Worm (Caenorhabditis elegans) whole organism, mixed stage, embryonic: ENCODE data around the gene T24B8.7.

Experiments
- M03D4.4 ChIP-seq: sonication (generic microtip); optimal IDR thresholded peaks from 2 replicates; lab custom pipeline; 2017; ENCODE audit warnings: mild to moderate bottlenecking, missing genetic modification characterization, missing compliant biosample characterization
- bed-3 ChIP-seq: fragments of 200-800 bp; sonication (Bioruptor generic); optimal IDR thresholded peaks from 3 replicates; lab custom pipeline; 2018; ENCODE audit warnings: mild to moderate bottlenecking, missing genetic modification characterization, moderate library complexity, missing compliant biosample characterization
- blmp-1 ChIP-seq: fragments of 150-350 bp; optimal IDR thresholded peaks from 2 replicates; lab custom pipeline; 2014; ENCODE audit warnings: missing biosample characterization, missing genetic modification characterization
- ceh-39 ChIP-seq: fragments of 150-350 bp; optimal IDR thresholded peaks from 2 replicates; lab custom pipeline; 2014; ENCODE audit warnings: missing biosample characterization, missing genetic modification characterization
- ceh-83 ChIP-seq: fragments of 200-800 bp; sonication (Bioruptor generic); optimal IDR thresholded peaks from 2 replicates; lab custom pipeline; 2018; ENCODE audit warnings: mild to moderate bottlenecking, missing genetic modification characterization, missing compliant biosample characterization
- ces-1 ChIP-seq: fragments of 150-350 bp; optimal IDR thresholded peaks from 2 replicates; lab custom pipeline; 2014; ENCODE audit warnings: missing biosample characterization, missing genetic modification reagents, missing genetic modification characterization
- cnd-1 ChIP-seq: fragments of 200-800 bp; sonication (Bioruptor generic); optimal IDR thresholded peaks from 2 replicates; lab custom pipeline; 2018; ENCODE audit warnings: mild to moderate bottlenecking, missing genetic modification characterization, missing compliant biosample characterization
- drap-1 ChIP-seq: fragments of 200-800 bp; sonication (Bioruptor generic); optimal IDR thresholded peaks from 3 replicates; lab custom pipeline; 2018; ENCODE audit warnings: mild to moderate bottlenecking, missing genetic modification characterization, missing compliant biosample characterization
- elt-1 ChIP-seq: sonication (generic microtip); optimal IDR thresholded peaks from 2 replicates; lab custom pipeline; 2017; ENCODE audit warnings: missing genetic modification characterization, mild to moderate bottlenecking, missing compliant biosample characterization, antibody characterized with exemption, moderate library complexity, borderline replicate concordance; ENCODE audit not compliant: insufficient read depth
- elt-3 ChIP-seq: fragments of 150-350 bp; optimal IDR thresholded peaks from 2 replicates; lab custom pipeline; 2014; ENCODE audit warnings: missing biosample characterization, missing genetic modification characterization
- flh-1 ChIP-seq: fragments of 200-800 bp; sonication (Bioruptor generic); optimal IDR thresholded peaks from 2 replicates; lab custom pipeline; 2018; ENCODE audit warnings: mild to moderate bottlenecking, missing genetic modification characterization, moderate library complexity, missing compliant biosample characterization
- ham-2 ChIP-seq: fragments of 200-800 bp; sonication (Bioruptor generic); optimal IDR thresholded peaks from 2 replicates; lab custom pipeline; 2018; ENCODE audit warnings: mild to moderate bottlenecking, missing genetic modification characterization, missing compliant biosample characterization
- hlh-1 ChIP-seq: fragments of 150-350 bp; optimal IDR thresholded peaks from 2 replicates; lab custom pipeline; 2014; ENCODE audit warnings: missing biosample characterization, missing genetic modification reagents, missing genetic modification characterization
- lin-32 ChIP-seq: fragments of 200-800 bp; sonication (Bioruptor generic); optimal IDR thresholded peaks from 2 replicates; lab custom pipeline; 2018; ENCODE audit warnings: mild to moderate bottlenecking, missing genetic modification characterization, missing compliant biosample characterization
- lsy-2 ChIP-seq: fragments of 150-350 bp; optimal IDR thresholded peaks from 2 replicates; lab custom pipeline; 2014; ENCODE audit warnings: missing biosample characterization, missing genetic modification characterization
- mab-5 ChIP-seq: fragments of 150-350 bp; optimal IDR thresholded peaks from 2 replicates; lab custom pipeline; 2014; ENCODE audit warnings: missing biosample characterization, missing genetic modification characterization
- mep-1 ChIP-seq: fragments of 150-350 bp; optimal IDR thresholded peaks from 2 replicates; lab custom pipeline; 2017; ENCODE audit warnings: missing biosample characterization, missing genetic modification reagents, missing genetic modification characterization, inconsistent platforms
- mls-2 ChIP-seq: sonication (generic microtip); optimal IDR thresholded peaks from 2 replicates; lab custom pipeline; 2016; ENCODE audit warnings: mild to moderate bottlenecking, missing genetic modification characterization, moderate library complexity, missing compliant biosample characterization
- nhr-12 ChIP-seq: fragments of 150-350 bp; optimal IDR thresholded peaks from 2 replicates; lab custom pipeline; 2014; ENCODE audit warnings: missing biosample characterization, missing genetic modification characterization
- nhr-2 ChIP-seq: fragments of 150-350 bp; optimal IDR thresholded peaks from 2 replicates; lab custom pipeline; 2014; ENCODE audit warnings: missing biosample characterization, missing genetic modification characterization
- nhr-237 ChIP-seq: fragments of 150-350 bp; optimal IDR thresholded peaks from 2 replicates; lab custom pipeline; 2014; ENCODE audit warnings: missing biosample characterization, missing genetic modification characterization
- nhr-76 ChIP-seq: sonication (generic microtip); optimal IDR thresholded peaks from 2 replicates; lab custom pipeline; 2017; ENCODE audit warnings: missing biosample characterization, missing genetic modification characterization
- pha-4 ChIP-seq: fragments of 150-350 bp; optimal IDR thresholded peaks from 2 replicates; lab custom pipeline; 2018; ENCODE audit warnings: missing biosample characterization, missing genetic modification reagents, missing genetic modification characterization
- sem-2 ChIP-seq: fragments of 200-800 bp; sonication (Bioruptor generic); optimal IDR thresholded peaks from 2 replicates; lab custom pipeline; 2018; ENCODE audit warnings: mild to moderate bottlenecking, missing genetic modification characterization, missing compliant biosample characterization
- snpc-4 ChIP-seq: fragments of 150-350 bp; optimal IDR thresholded peaks from 2 replicates; lab custom pipeline; 2014; ENCODE audit warnings: missing biosample characterization, missing genetic modification characterization
- sptf-1 ChIP-seq: sonication (generic microtip); optimal IDR thresholded peaks from 2 replicates; lab custom pipeline; 2017; ENCODE audit warnings: mild to moderate bottlenecking, missing genetic modification characterization, moderate library complexity, missing compliant biosample characterization
- tbx-8 ChIP-seq: fragments of 200-800 bp; sonication (Bioruptor generic); optimal IDR thresholded peaks from 2 replicates; lab custom pipeline; 2018; ENCODE audit warnings: mild to moderate bottlenecking, missing genetic modification characterization, moderate library complexity, missing compliant biosample characterization
- unc-39 ChIP-seq: fragments of 150-350 bp; optimal IDR thresholded peaks from 2 replicates; lab custom pipeline; 2014; ENCODE audit warnings: missing biosample characterization, missing genetic modification characterization
- unc-62 ChIP-seq: fragments of 150-350 bp; optimal IDR thresholded peaks from 2 replicates; lab custom pipeline; 2014; ENCODE audit warnings: missing biosample characterization, missing genetic modification reagents, missing genetic modification characterization
- zip-8 ChIP-seq: fragments of 150-350 bp; optimal IDR thresholded peaks from 2 replicates; lab custom pipeline; 2014; ENCODE audit warnings: missing biosample characterization, missing genetic modification characterization
- ztf-11 ChIP-seq: fragments of 150-350 bp; optimal IDR thresholded peaks from 2 replicates; lab custom pipeline; 2014; ENCODE audit warnings: missing biosample characterization, missing genetic modification characterization

The T24B8.7 gene

DNA sequence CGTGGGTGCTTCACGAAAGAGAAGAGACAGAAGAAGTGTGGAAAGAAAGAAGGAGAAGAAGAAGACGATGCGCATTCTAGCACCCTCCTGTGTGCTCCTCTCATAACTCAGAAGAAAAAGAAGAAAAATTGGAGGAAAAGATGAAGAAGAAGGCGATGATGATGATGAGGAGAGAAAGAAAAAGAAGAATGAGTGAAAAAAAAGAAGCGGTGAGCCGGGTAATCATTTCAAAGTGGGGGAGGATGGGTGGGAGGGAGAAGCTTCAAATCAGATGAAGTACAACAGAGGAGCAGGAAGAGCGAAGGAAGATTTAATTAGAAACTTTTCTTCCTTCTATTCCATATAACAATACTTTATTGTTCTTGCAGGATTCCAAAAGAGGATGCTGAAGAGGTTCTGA, 42.8 kb downstream of the T24B8.7 start:
- TF ChIP-seq mls-2 = peak; percentile 7
- peak; percentile 70 for TF ChIP-seq ces-1
- TF ChIP-seq blmp-1 (tag; lab: Kevin White, UChicago) = no peak
- TF ChIP-seq, all 35 proteins: peak for 2

DNA sequence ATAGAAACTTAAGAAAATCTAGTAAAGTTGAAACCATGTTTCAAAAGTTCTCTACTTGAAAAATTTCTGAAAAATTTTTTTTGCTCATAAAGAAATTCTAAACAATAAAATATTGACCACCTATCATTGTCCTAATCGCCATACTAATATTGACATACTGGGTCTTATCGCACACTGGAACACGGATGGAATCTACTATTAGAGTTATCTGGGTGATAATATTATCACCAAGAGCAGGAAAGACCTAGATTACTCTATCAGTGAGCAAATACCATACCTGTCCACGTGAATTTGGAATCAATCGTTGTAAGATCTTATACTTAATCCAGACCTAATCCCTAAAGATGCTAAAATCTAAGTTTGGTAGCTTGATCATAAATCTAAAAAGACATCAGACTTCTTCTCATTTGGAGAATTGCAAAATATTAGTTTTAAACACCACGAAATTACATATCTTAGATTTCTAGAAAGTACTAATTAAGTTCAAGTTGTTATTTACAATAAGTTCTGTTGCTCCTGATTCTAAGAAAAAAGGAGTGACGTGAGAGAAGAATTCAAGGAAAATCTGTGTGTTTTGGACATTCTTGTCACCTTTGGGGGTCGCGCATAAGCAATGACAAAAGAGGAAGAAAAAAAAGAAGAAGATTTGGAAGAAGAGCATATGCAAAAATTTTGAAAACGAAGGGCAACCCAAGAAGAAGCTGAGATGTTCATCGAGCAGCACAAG, 43.3 kb downstream of the T24B8.7 start:
- TF ChIP-seq elt-3 (tag; lab: Kevin White, UChicago) (no peak), M03D4.4 (no peak), ztf-11 (tag; lab: Kevin White, UChicago) (no peak), bed-3 (no peak), hlh-1 (tag; lab: Kevin White, UChicago) (no peak), tbx-8 (no peak), ceh-83 (GFP tag; lab: Kevin White, UChicago) (no peak), ces-1 (no peak), flh-1 (GFP tag; lab: Kevin White, UChicago) (no peak), pha-4 (tag; lab: Kevin White, UChicago) (no peak), elt-1 (tag; lab: Kevin White, UChicago) (no peak), nhr-12 (tag; lab: Kevin White, UChicago) (no peak), mep-1 (tag; lab: Kevin White, UChicago) (no peak), snpc-4 (tag; lab: Kevin White, UChicago) (no peak)

DNA sequence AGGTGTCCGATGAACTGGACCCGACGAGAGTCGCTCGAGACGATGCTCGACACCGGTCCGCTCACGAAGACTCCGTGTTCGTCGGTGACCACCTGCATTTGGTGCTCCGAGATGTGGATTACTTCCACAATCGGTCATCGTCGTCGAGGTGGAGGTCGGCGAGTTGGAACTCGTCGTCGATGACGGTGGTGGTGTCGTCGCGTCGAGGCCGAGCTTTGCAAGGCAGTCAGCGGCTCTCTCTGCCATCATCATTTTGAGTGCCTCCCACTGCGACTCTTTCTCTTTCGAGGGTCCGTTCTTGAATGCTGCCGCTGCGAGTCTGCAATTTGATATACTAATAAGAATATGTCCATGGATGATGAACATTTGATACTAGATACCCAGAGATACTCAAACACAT, 45.7 kb downstream of the T24B8.7 start:
- TF ChIP-seq nhr-237 (tag; lab: Kevin White, UChicago) (no peak), tbx-8 (no peak), ceh-83 (GFP tag; lab: Kevin White, UChicago) (no peak), cnd-1 (tag; lab: Kevin White, UChicago) (no peak), unc-62 (GFP tag; lab: Kevin White, UChicago) (no peak), nhr-76 (tag; lab: Kevin White, UChicago) (no peak), elt-1 (tag; lab: Kevin White, UChicago) (no peak), blmp-1 (tag; lab: Kevin White, UChicago) (no peak), lsy-2 (no peak), nhr-12 (tag; lab: Kevin White, UChicago) (no peak), mab-5 (no peak), drap-1 (GFP tag; lab: Kevin White, UChicago) (no peak), nhr-2 (tag; lab: Kevin White, UChicago) (no peak), zip-8 (tag; lab: Kevin White, UChicago) (no peak), ces-1 (no peak), mep-1 (tag; lab: Kevin White, UChicago) (no peak), M03D4.4 (no peak), lin-32 (GFP tag; lab: Kevin White, UChicago) (no peak)

DNA sequence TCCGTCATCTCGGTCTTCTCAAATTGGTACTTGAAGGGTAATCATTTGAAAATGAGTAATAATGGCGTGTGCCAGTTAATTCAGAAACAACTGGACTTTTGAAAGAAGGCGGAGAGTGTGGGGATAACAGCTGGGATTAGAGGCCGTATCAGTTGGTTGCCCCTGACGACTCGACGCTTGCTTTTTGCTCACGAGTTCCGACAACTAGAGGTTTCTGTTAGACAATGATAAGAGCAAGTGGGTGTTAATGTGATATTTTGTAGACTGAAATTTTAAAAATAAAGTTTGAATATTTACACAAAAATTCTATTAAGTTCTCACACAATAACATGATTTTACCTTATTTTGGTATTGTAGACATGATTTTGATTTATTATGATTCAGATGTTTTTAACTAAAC, 48.4 kb downstream of the T24B8.7 start, which contains the start of gene F44G4.7:
TSS of gene F44G4.7 (minus strand) at position 101 of the 400 bp plus-strand sequence.
- no peak for TF ChIP-seq tbx-8
- TF ChIP-seq lin-32 (GFP tag; lab: Kevin White, UChicago) = no peak
- no peak for TF ChIP-seq ham-2 (GFP tag; lab: Kevin White, UChicago)
- no peak for TF ChIP-seq mls-2
- no peak for TF ChIP-seq elt-1 (tag; lab: Kevin White, UChicago)
- no peak for TF ChIP-seq sptf-1 (tag; lab: Kevin White, UChicago)
- TF ChIP-seq mab-5 = no peak
- no peak for TF ChIP-seq mep-1 (tag; lab: Kevin White, UChicago)
- TF ChIP-seq, all 35 proteins: peak for 0

DNA sequence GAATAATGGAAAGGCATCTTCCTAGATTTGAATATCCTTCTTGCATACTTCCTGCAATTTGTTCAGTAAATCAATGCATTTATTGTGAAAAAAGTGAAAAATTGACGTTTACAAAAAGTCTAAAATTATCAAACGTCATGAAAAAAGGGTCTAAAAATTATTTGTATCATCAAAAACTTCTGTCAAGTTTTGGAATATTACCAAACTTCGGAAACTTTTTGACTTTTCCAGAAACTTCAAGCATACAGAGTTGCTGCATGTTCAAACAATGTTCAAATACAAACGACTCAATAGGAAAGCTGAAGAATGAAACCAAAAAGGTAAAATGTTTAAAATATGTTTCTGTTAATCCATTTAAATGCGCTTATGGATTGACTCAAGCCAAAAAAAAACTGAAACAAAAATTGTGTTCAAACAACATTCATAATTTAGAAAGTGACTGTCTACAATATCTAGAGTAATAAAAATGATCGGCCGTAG, 51.7 kb downstream of the T24B8.7 start, which contains the start of gene F44G4.6:
TSS of gene F44G4.6 (minus strand) at position 51 of the 480 bp plus-strand sequence.
- TF ChIP-seq ceh-39 (tag; lab: Kevin White, UChicago) = no peak
- no peak for TF ChIP-seq ham-2 (GFP tag; lab: Kevin White, UChicago)
- TF ChIP-seq blmp-1 (tag; lab: Kevin White, UChicago) = no peak
- no peak for TF ChIP-seq nhr-12 (tag; lab: Kevin White, UChicago)
- TF ChIP-seq sem-2 = no peak
- TF ChIP-seq zip-8 (tag; lab: Kevin White, UChicago) = no peak
- no peak for TF ChIP-seq hlh-1 (tag; lab: Kevin White, UChicago)
- no peak for TF ChIP-seq nhr-2 (tag; lab: Kevin White, UChicago)
- TF ChIP-seq sptf-1 (tag; lab: Kevin White, UChicago) = no peak
- TF ChIP-seq unc-39 (tag; lab: Kevin White, UChicago) = no peak
- TF ChIP-seq drap-1 (GFP tag; lab: Kevin White, UChicago) = no peak
- no peak for TF ChIP-seq unc-62 (GFP tag; lab: Kevin White, UChicago)
